Fruit fly (Drosophila melanogaster) whole organism, prepupa: ENCODE results near the gene pcx.

ENCODE experiments used
- Blimp-1 ChIP-seq: fragments of 200-800 bp; sonication (Bioruptor generic); optimal IDR thresholded peaks from 3 replicates; lab custom pipeline; 2017; ENCODE audit warnings: missing biosample characterization, missing genetic modification characterization, mild to moderate bottlenecking, moderate library complexity, missing genetic modification reagents
- CG10631 ChIP-seq: fragments of 200-800 bp; sonication (Bioruptor generic); optimal IDR thresholded peaks from 2 replicates; lab custom pipeline; 2016; ENCODE audit warnings: missing biosample characterization, missing genetic modification characterization
- CG11762 ChIP-seq: fragments of 200-800 bp; sonication (Bioruptor generic); optimal IDR thresholded peaks from 3 replicates; lab custom pipeline; 2016; ENCODE audit warnings: missing biosample characterization, missing genetic modification characterization; ENCODE audit not compliant: insufficient read depth
- CG15336 ChIP-seq: fragments of 200-800 bp; sonication (Bioruptor generic); IDR thresholded peaks from 2 replicates; pipeline ENCODE4 v1.3.6; 2022; ENCODE audit warnings: missing biosample characterization, missing genetic modification characterization
- CG16779 ChIP-seq: fragments of 200-800 bp; sonication (Bioruptor generic); optimal IDR thresholded peaks from 3 replicates; lab custom pipeline; 2017; ENCODE audit warnings: missing biosample characterization, mild to moderate bottlenecking, missing genetic modification characterization
- CG31627 ChIP-seq: fragments of 200-800 bp; sonication (Bioruptor generic); optimal IDR thresholded peaks from 3 replicates; lab custom pipeline; 2016; ENCODE audit warnings: missing biosample characterization, missing genetic modification characterization
- CG34406 ChIP-seq: fragments of 200-800 bp; sonication (Bioruptor generic); optimal IDR thresholded peaks from 3 replicates; lab custom pipeline; 2016; ENCODE audit warnings: missing biosample characterization, missing genetic modification characterization
- CG3919 ChIP-seq: fragments of 200-800 bp; sonication (Bioruptor generic); optimal IDR thresholded peaks from 3 replicates; lab custom pipeline; 2016; ENCODE audit warnings: missing biosample characterization, missing genetic modification characterization
- CG4318 ChIP-seq: fragments of 200-800 bp; sonication (Bioruptor generic); optimal IDR thresholded peaks from 3 replicates; lab custom pipeline; 2017; ENCODE audit warnings: missing biosample characterization, mild to moderate bottlenecking, missing genetic modification characterization
- CG6163 ChIP-seq: fragments of 200-800 bp; sonication (Bioruptor generic); IDR thresholded peaks from 3 replicates; pipeline ENCODE4 v1.3.6; 2022; ENCODE audit warnings: missing biosample characterization, missing genetic modification characterization
- CG6276 ChIP-seq: fragments of 200-800 bp; sonication (Bioruptor generic); optimal IDR thresholded peaks from 2 replicates; lab custom pipeline; 2017; ENCODE audit warnings: missing biosample characterization, mild to moderate bottlenecking, missing genetic modification characterization
- CG6792 ChIP-seq: fragments of 200-800 bp; sonication (Bioruptor generic); optimal IDR thresholded peaks from 3 replicates; lab custom pipeline; 2016; ENCODE audit warnings: missing biosample characterization, missing genetic modification characterization
- CG6808 ChIP-seq: fragments of 200-800 bp; sonication (Bioruptor generic); optimal IDR thresholded peaks from 3 replicates; lab custom pipeline; 2017; ENCODE audit warnings: missing biosample characterization, missing genetic modification characterization, mild to moderate bottlenecking, moderate library complexity, missing genetic modification reagents
- CG6854 ChIP-seq: fragments of 200-800 bp; sonication (Bioruptor generic); optimal IDR thresholded peaks from 2 replicates; lab custom pipeline; 2017; ENCODE audit warnings: missing biosample characterization, mild to moderate bottlenecking, missing genetic modification characterization
- CG7368 ChIP-seq: fragments of 200-800 bp; sonication (Bioruptor generic); optimal IDR thresholded peaks from 3 replicates; lab custom pipeline; 2016; ENCODE audit warnings: missing biosample characterization, missing genetic modification characterization
- CG8119 ChIP-seq: fragments of 200-800 bp; sonication (Bioruptor generic); IDR thresholded peaks from 3 replicates; pipeline ENCODE4 v1.3.6; 2022; ENCODE audit warnings: missing biosample characterization, missing genetic modification characterization
- Eip78C ChIP-seq: fragments of 200-800 bp; sonication (Bioruptor generic); peaks from one replicate; lab custom pipeline; 2016; ENCODE audit warnings: missing biosample characterization, missing genetic modification characterization
- Ets21C ChIP-seq: fragments of 200-800 bp; sonication (Bioruptor generic); optimal IDR thresholded peaks from 3 replicates; lab custom pipeline; 2016; ENCODE audit warnings: missing biosample characterization, missing genetic modification characterization
- Lpt ChIP-seq: fragments of 200-800 bp; sonication (Bioruptor generic); optimal IDR thresholded peaks from 3 replicates; lab custom pipeline; 2016; ENCODE audit warnings: missing biosample characterization, missing genetic modification characterization
- Met ChIP-seq: fragments of 200-800 bp; sonication (Bioruptor generic); optimal IDR thresholded peaks from 3 replicates; lab custom pipeline; 2016; ENCODE audit warnings: missing biosample characterization, missing genetic modification characterization
- OdsH ChIP-seq: fragments of 200-800 bp; sonication (Bioruptor generic); optimal IDR thresholded peaks from 3 replicates; lab custom pipeline; 2016; ENCODE audit warnings: missing biosample characterization, missing genetic modification characterization
- Sox14 ChIP-seq: fragments of 200-800 bp; sonication (Bioruptor generic); optimal IDR thresholded peaks from 3 replicates; lab custom pipeline; 2016; ENCODE audit warnings: missing biosample characterization, missing genetic modification characterization
- Sox15 ChIP-seq: fragments of 200-800 bp; sonication (Bioruptor generic); optimal IDR thresholded peaks from 3 replicates; lab custom pipeline; 2016; ENCODE audit warnings: missing biosample characterization, missing genetic modification characterization
- achi ChIP-seq: fragments of 200-800 bp; sonication (Bioruptor generic); optimal IDR thresholded peaks from 3 replicates; lab custom pipeline; 2016; ENCODE audit warnings: missing biosample characterization, missing genetic modification characterization
- dac ChIP-seq: fragments of 200-800 bp; sonication (Bioruptor generic); optimal IDR thresholded peaks from 2 replicates; lab custom pipeline; 2017; ENCODE audit warnings: missing biosample characterization, mild to moderate bottlenecking, missing genetic modification characterization
- dsx ChIP-seq: fragments of 200-800 bp; optimal IDR thresholded peaks from 3 replicates; lab custom pipeline; 2019; ENCODE audit warnings: missing biosample characterization, mild to moderate bottlenecking, missing genetic modification characterization, moderate library complexity; ENCODE audit not compliant: poor library complexity, severe bottlenecking
- eg ChIP-seq: fragments of 200-800 bp; sonication (Bioruptor generic); IDR thresholded peaks from 3 replicates; pipeline ENCODE4 v1.3.6; 2022; ENCODE audit warnings: missing biosample characterization, missing genetic modification characterization
- fkh ChIP-seq: fragments of 200-800 bp; sonication (Bioruptor generic); optimal IDR thresholded peaks from 3 replicates; lab custom pipeline; 2017; ENCODE audit warnings: missing biosample characterization, mild to moderate bottlenecking, missing genetic modification characterization, moderate library complexity
- net ChIP-seq: fragments of 200-800 bp; sonication (Bioruptor generic); optimal IDR thresholded peaks from 3 replicates; lab custom pipeline; 2016; ENCODE audit warnings: missing biosample characterization, missing genetic modification characterization
- pdm3 ChIP-seq: fragments of 200-800 bp; sonication (Bioruptor generic); optimal IDR thresholded peaks from 3 replicates; lab custom pipeline; 2016; ENCODE audit warnings: missing biosample characterization, missing genetic modification characterization
- salr ChIP-seq, 2 experiments: fragments of 200-800 bp; sonication (Bioruptor generic); optimal IDR thresholded peaks; 3 replicates each; lab custom pipeline; 2016 to 2018; ENCODE audit warnings: missing biosample characterization in 2 of 2, missing genetic modification characterization in 2 of 2, mild to moderate bottlenecking in 1 of 2
- spab ChIP-seq: fragments of 200-800 bp; sonication (Bioruptor generic); optimal IDR thresholded peaks from 2 replicates; lab custom pipeline; 2017; ENCODE audit warnings: missing biosample characterization, mild to moderate bottlenecking, missing genetic modification characterization, missing genetic modification reagents
- ss ChIP-seq, 2 experiments: fragments of 200-800 bp; sonication (Bioruptor generic); optimal IDR thresholded peaks; 2 replicates in 1 of 2; 3 replicates in 1 of 2; lab custom pipeline; 2017 to 2018; ENCODE audit warnings: mild to moderate bottlenecking in 2 of 2, missing biosample characterization in 2 of 2, missing genetic modification characterization in 2 of 2, moderate library complexity in 1 of 2
- svp ChIP-seq: fragments of 200-800 bp; sonication (Bioruptor generic); peaks from one replicate; lab custom pipeline; 2016; ENCODE audit warnings: missing biosample characterization, missing genetic modification characterization
- vri ChIP-seq: fragments of 200-800 bp; sonication (Bioruptor generic); optimal IDR thresholded peaks from 3 replicates; lab custom pipeline; 2016; ENCODE audit warnings: missing biosample characterization, mild to moderate bottlenecking, missing genetic modification characterization

The pcx gene

DNA sequence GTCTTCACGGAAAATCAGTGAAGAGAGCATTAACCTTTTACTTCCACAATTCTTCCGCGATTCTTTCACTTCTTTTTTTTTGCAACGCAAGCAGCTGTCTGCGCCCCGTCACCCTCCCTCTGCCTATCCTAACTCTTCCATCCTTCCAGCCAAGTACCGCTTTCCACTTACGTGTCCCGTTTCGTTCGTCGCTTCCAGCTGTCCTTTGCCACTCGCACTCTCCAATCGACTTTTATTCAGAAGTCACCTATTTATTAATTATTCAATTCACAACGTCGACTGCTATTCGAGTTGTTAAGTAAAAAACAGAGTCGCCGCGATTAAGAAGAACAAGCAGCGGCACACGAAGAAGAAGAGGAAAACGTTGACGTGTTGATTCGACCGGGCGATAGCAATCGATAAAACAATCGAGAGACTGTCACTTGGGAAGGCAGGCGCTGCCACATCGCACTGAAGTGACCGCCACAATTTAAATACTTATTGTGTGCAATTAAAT lies 49.7 kb downstream of the pcx start, which contains the start of gene Grp170:
Gene Grp170, minus strand, starts transcription at position 365 of the 496 bp plus-strand sequence.
- TF ChIP-seq CG6854 (GFP tag; lab: Kevin White, UChicago) (peak; percentile 16), Eip78C (GFP tag; lab: Kevin White, UChicago) (peak; percentile 54), fkh (GFP tag; lab: Kevin White, UChicago) (peak; percentile 14), dsx (peak; percentile 16), achi (GFP tag; lab: Kevin White, UChicago) (peak; percentile 99), Sox14 (GFP tag; lab: Kevin White, UChicago) (peak; percentile 0), CG6808 (GFP tag; lab: Kevin White, UChicago) (peak; percentile 13), CG10631 (GFP tag; lab: Kevin White, UChicago) (no peak), ss (GFP tag; optimal IDR thresholded peaks at IDR 0.05; lab: Kevin White, UChicago) (peak in 1 of 2 experiments; percentile 46), CG4318 (GFP tag; lab: Kevin White, UChicago) (no peak)
- TF ChIP-seq, all 60 proteins: peak for 8

dm6 chrX:2275249-2275872 lies 50.3 kb downstream of the pcx start, which contains the start of gene Vml:
Gene Vml (plus strand): TSS chrX:2275822.
- TF ChIP-seq Met (GFP tag; lab: Kevin White, UChicago) (no peak), CG15336 (GFP tag; lab: Robert Waterston, UW) (no peak), pdm3 (GFP tag; lab: Kevin White, UChicago) (no peak), Blimp-1 (GFP tag; lab: Kevin White, UChicago) (no peak), CG6854 (GFP tag; lab: Kevin White, UChicago) (no peak), dac (GFP tag; lab: Kevin White, UChicago) (no peak), CG11762 (GFP tag; lab: Kevin White, UChicago) (no peak), OdsH (no peak), achi (GFP tag; lab: Kevin White, UChicago) (no peak), CG31627 (no peak), Sox15 (no peak), vri (GFP tag; lab: Kevin White, UChicago) (no peak), CG3919 (GFP tag; lab: Kevin White, UChicago) (no peak)

DNA sequence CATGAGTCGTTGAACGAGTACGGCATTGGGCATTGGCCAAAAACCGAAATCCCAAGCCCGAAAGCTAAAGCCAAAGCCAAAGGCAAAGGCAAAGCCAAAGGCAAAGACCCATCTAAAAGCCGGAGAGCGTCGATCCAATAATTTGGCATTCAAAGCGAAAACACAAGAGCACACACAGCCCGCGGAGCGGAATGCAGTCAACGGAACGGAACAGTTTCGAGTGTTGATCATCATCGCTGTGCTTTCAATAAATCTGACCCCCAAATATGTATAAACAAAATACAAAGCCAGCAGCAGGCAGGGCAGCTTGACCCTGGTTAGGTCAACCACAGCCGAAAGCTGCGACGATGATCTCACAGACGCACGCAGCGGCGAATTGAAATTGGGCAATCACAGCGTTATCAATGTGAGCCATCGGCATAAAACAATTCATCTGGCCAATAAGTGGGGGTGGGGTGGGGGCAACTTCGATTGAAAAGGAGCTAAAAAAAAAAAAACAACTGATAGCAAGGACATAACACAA lies 53.7 kb downstream of the pcx start:
- TF ChIP-seq net (GFP tag; lab: Kevin White, UChicago) = no peak
- TF ChIP-seq svp (GFP tag; lab: Kevin White, UChicago) = peak; percentile 80
- TF ChIP-seq ss (GFP tag; optimal IDR thresholded peaks at IDR 0.05; lab: Kevin White, UChicago) = no peak

DNA sequence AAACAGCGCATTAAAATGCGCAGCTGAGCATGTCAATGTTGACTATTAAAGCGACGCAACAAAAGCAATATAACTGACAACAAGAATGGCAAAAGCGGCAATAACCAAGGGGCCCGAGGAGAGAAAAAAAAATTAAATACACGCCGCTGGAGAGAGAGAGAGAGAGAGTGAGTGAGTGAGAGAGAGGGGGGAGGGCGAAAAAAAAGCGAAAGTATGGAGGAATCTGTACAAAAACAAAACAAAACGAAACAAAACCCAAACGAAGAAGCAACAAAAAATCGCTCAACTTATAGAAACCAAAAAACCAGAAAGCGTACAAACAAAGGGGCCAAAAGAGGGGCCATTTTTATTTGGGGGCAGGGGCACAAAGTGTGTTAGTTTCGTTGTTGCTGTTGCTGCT lies 58.4 kb downstream of the pcx start:
- TF ChIP-seq Blimp-1 (GFP tag; lab: Kevin White, UChicago) = peak; percentile 95
- peak; percentile 15 for TF ChIP-seq CG6854 (GFP tag; lab: Kevin White, UChicago)
- TF ChIP-seq CG6276 (GFP tag; lab: Kevin White, UChicago) = peak; percentile 0
- TF ChIP-seq CG3919 (GFP tag; lab: Kevin White, UChicago) = peak; percentile 1
- no peak for TF ChIP-seq spab (GFP tag; lab: Kevin White, UChicago)
- TF ChIP-seq ss (GFP tag; optimal IDR thresholded peaks at IDR 0.05; lab: Kevin White, UChicago) = peak; percentile 17 to 32
- peak; percentile 54; the same call in 1 of the 3 replicates for TF ChIP-seq CG8119
- TF ChIP-seq Eip78C (GFP tag; lab: Kevin White, UChicago) = peak; percentile 10
- peak; percentile 17 for TF ChIP-seq CG6792 (GFP tag; lab: Kevin White, UChicago)
- no peak for TF ChIP-seq CG7368 (GFP tag; lab: Kevin White, UChicago)
- TF ChIP-seq CG16779 = no peak
- no peak for TF ChIP-seq CG4318 (GFP tag; lab: Kevin White, UChicago)
- TF ChIP-seq achi (GFP tag; lab: Kevin White, UChicago) = peak; percentile 14
- TF ChIP-seq Lpt (GFP tag; lab: Kevin White, UChicago) = peak; percentile 29
- TF ChIP-seq eg (GFP tag; lab: Robert Waterston, UW) = 0 out of 3 replicates have a peak, but pooled peaks have one; percentile 26
- no peak for TF ChIP-seq salr (GFP tag; optimal IDR thresholded peaks at IDR 0.05; lab: Kevin White, UChicago)
- TF ChIP-seq CG34406 (GFP tag; lab: Kevin White, UChicago) = peak; percentile 15
- no peak for TF ChIP-seq CG31627
- no peak for TF ChIP-seq fkh (GFP tag; lab: Kevin White, UChicago)
- TF ChIP-seq CG6163 (GFP tag; lab: Robert Waterston, UW) = 0 out of 3 replicates have a peak, but pooled peaks have one; percentile 50
- no peak for TF ChIP-seq Ets21C (GFP tag; lab: Kevin White, UChicago)
